Fruit fly (Drosophila melanogaster) whole organism, adult: Measurements from ENCODE around the gene ppk21.

ENCODE experiments used
- CG11617 ChIP-seq: fragments of 200-800 bp; sonication (Bioruptor generic); optimal IDR thresholded peaks from 2 replicates; lab custom pipeline; 2017; ENCODE audit warnings: mild to moderate bottlenecking, missing biosample characterization, missing genetic modification reagents, missing genetic modification characterization
- CG14711 ChIP-seq: fragments of 200-800 bp; sonication (Bioruptor generic); optimal IDR thresholded peaks from 2 replicates; lab custom pipeline; 2018; ENCODE audit warnings: missing biosample characterization, mild to moderate bottlenecking, missing genetic modification characterization, moderate library complexity
- CG33017 ChIP-seq: fragments of 200-800 bp; sonication (Bioruptor generic); optimal IDR thresholded peaks from 2 replicates; lab custom pipeline; 2018; ENCODE audit warnings: missing biosample characterization, mild to moderate bottlenecking, missing genetic modification characterization, moderate library complexity
- CG5204 ChIP-seq: fragments of 200-800 bp; sonication (Bioruptor generic); optimal IDR thresholded peaks from 2 replicates; lab custom pipeline; 2016; ENCODE audit warnings: missing biosample characterization, missing genetic modification characterization
- CG7045 ChIP-seq: fragments of 200-800 bp; sonication (Bioruptor generic); optimal IDR thresholded peaks from 2 replicates; lab custom pipeline; 2017; ENCODE audit warnings: missing biosample characterization, mild to moderate bottlenecking, missing genetic modification characterization
- CG7101 ChIP-seq: fragments of 200-800 bp; sonication (Bioruptor generic); optimal IDR thresholded peaks from 2 replicates; lab custom pipeline; 2018; ENCODE audit warnings: missing biosample characterization, mild to moderate bottlenecking, missing genetic modification characterization, moderate library complexity
- Clk ChIP-seq: fragments of 200-800 bp; sonication (Bioruptor generic); optimal IDR thresholded peaks from 2 replicates; lab custom pipeline; 2017; ENCODE audit warnings: missing biosample characterization, missing genetic modification characterization
- Crg-1 ChIP-seq: fragments of 200-800 bp; sonication (Bioruptor generic); optimal IDR thresholded peaks from 2 replicates; lab custom pipeline; 2016; ENCODE audit warnings: missing biosample characterization, missing genetic modification characterization
- bab1 ChIP-seq: fragments of 200-800 bp; sonication (Bioruptor generic); optimal IDR thresholded peaks from 3 replicates; lab custom pipeline; 2019; ENCODE audit warnings: missing biosample characterization, mild to moderate bottlenecking, missing genetic modification characterization, moderate library complexity
- cnc ChIP-seq, 2 experiments: fragments of >200 bp; optimal IDR thresholded peaks; 2 replicates each; lab custom pipeline; 2017
- kay ChIP-seq: fragments of 200-800 bp; sonication (Bioruptor generic); peaks from one replicate; lab custom pipeline; 2016; ENCODE audit warnings: missing biosample characterization, missing genetic modification characterization, borderline replicate concordance
- pad ChIP-seq: fragments of 200-800 bp; sonication (Bioruptor generic); optimal IDR thresholded peaks from 3 replicates; lab custom pipeline; 2017; ENCODE audit warnings: missing biosample characterization, missing genetic modification characterization, mild to moderate bottlenecking, moderate library complexity, missing genetic modification reagents
- toe ChIP-seq: fragments of 200-800 bp; sonication (Bioruptor generic); optimal IDR thresholded peaks from 2 replicates; lab custom pipeline; 2016; ENCODE audit warnings: missing biosample characterization, missing genetic modification characterization

DNA sequence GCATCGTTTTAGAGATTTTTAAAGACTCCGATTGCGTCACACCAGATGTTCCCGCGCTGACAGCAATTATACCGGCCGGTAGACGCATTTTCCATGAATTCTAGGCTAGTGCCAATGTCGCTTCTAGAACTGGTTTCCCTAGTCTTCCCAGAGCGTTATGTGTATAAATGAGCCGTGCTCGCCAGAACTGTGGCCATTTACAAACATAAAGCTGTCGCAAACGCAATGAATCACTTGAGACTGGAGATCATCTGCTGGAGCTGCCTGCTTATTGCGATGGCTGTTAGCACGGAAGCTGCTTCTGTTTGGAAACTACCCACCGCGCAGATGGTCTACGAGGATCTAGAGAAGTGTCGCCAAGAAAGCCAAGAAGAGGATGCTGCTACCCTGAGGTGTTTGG lies 49.7 kb downstream of the ppk21 start, which contains the start of gene Obp99d:
- TF ChIP-seq CG7045 (GFP tag; lab: Kevin White, UChicago) = no peak
- TF ChIP-seq Clk (GFP tag; lab: Kevin White, UChicago) = no peak
- TF ChIP-seq cnc (optimal IDR thresholded peaks at IDR 0.05; lab: Kevin White, UChicago) = no peak
- TF ChIP-seq kay (GFP tag; lab: Kevin White, UChicago) = no peak
- no peak for TF ChIP-seq Crg-1 (GFP tag; lab: Kevin White, UChicago)
- TF ChIP-seq CG11617 (GFP tag; lab: Kevin White, UChicago) = no peak
- no peak for TF ChIP-seq toe (GFP tag; lab: Kevin White, UChicago)
- no peak for TF ChIP-seq CG7101 (tag; lab: Kevin White, UChicago)
- no peak for TF ChIP-seq CG33017
- TF ChIP-seq CG14711 (tag; lab: Kevin White, UChicago) = no peak
- no peak for TF ChIP-seq bab1 (GFP tag; lab: Kevin White, UChicago)
- TF ChIP-seq CG5204 (GFP tag; lab: Kevin White, UChicago) = no peak
- no peak for TF ChIP-seq pad (GFP tag; lab: Kevin White, UChicago)
